Fruit fly (Drosophila melanogaster) S2 (cell line): ENCODE results near the gene RpL22.

ENCODE experiments used
- CG8478 ChIP-seq: fragments of >200 bp; optimal IDR thresholded peaks from 2 replicates; lab custom pipeline; 2018
- CTCF ChIP-seq, 2 experiments: fragments of >200 bp; optimal IDR thresholded peaks; 2 replicates each; lab custom pipeline; 2018

- TF ChIP-seq CG8478 (lab: Kevin White, UChicago): no peak
- no peak for TF ChIP-seq CTCF (optimal IDR thresholded peaks at IDR 0.05; lab: Kevin White, UChicago)
Measured at dm6 chrX:772305-772986, 7.5 kb upstream of the RpL22 start.
